Fruit fly (Drosophila melanogaster) whole organism, embryonic: ENCODE measurements around the gene CG32551.

Experiments used
- CG10209 ChIP-seq: fragments of 200-800 bp; sonication (Bioruptor generic); optimal IDR thresholded peaks from 3 replicates; lab custom pipeline; 2017; ENCODE audit warnings: missing biosample characterization, mild to moderate bottlenecking, missing genetic modification characterization, missing genetic modification reagents
- CG10462 ChIP-seq: fragments of 200-800 bp; sonication (Bioruptor generic); optimal IDR thresholded peaks from 2 replicates; lab custom pipeline; 2016; ENCODE audit warnings: missing biosample characterization, missing genetic modification characterization
- CG12769 ChIP-seq: fragments of 200-800 bp; sonication (Bioruptor generic); optimal IDR thresholded peaks from 2 replicates; lab custom pipeline; 2019; ENCODE audit warnings: missing biosample characterization, mild to moderate bottlenecking, missing genetic modification characterization, moderate library complexity
- CG13123 ChIP-seq: fragments of 200-800 bp; sonication (Bioruptor generic); optimal IDR thresholded peaks from 2 replicates; lab custom pipeline; 2016; ENCODE audit warnings: missing biosample characterization, missing genetic modification characterization
- CG13624 ChIP-seq: fragments of 200-800 bp; sonication (Bioruptor generic); optimal IDR thresholded peaks from 2 replicates; lab custom pipeline; 2016; ENCODE audit warnings: missing biosample characterization, missing genetic modification characterization
- CG13775 ChIP-seq: fragments of 200-800 bp; sonication (Bioruptor generic); optimal IDR thresholded peaks from 3 replicates; lab custom pipeline; 2017; ENCODE audit warnings: missing biosample characterization, mild to moderate bottlenecking, missing genetic modification characterization
- CG14014 ChIP-seq: fragments of 200-800 bp; sonication (Bioruptor generic); IDR thresholded peaks from 2 replicates; pipeline ENCODE4 v1.3.6; 2022; ENCODE audit warnings: missing biosample characterization, missing genetic modification characterization
- CG2116 ChIP-seq: fragments of 200-800 bp; sonication (Bioruptor generic); optimal IDR thresholded peaks from 3 replicates; lab custom pipeline; 2018; ENCODE audit warnings: missing biosample characterization, mild to moderate bottlenecking, missing genetic modification characterization
- CG2129 ChIP-seq: fragments of 200-800 bp; sonication (Bioruptor generic); IDR thresholded peaks from 2 replicates; pipeline ENCODE4 v1.3.6; 2022; ENCODE audit warnings: missing biosample characterization, missing genetic modification characterization; ENCODE audit not compliant: partially characterized antibody
- CG3065 ChIP-seq: fragments of 200-800 bp; sonication (Bioruptor generic); optimal IDR thresholded peaks from 2 replicates; lab custom pipeline; 2016; ENCODE audit warnings: missing biosample characterization, missing genetic modification characterization
- CG31388 ChIP-seq: fragments of 200-800 bp; sonication (Bioruptor generic); optimal IDR thresholded peaks from 2 replicates; lab custom pipeline; 2016; ENCODE audit warnings: missing biosample characterization, missing genetic modification characterization
- CG34422 ChIP-seq: fragments of 200-800 bp; sonication (Bioruptor generic); IDR thresholded peaks from 3 replicates; pipeline ENCODE4 v1.3.6; 2022; ENCODE audit warnings: missing biosample characterization, missing genetic modification characterization
- CG3726 ChIP-seq: fragments of 200-800 bp; sonication (Bioruptor generic); IDR thresholded peaks from 3 replicates; pipeline ENCODE4, ENCODE4 v1.3.6; 2022; ENCODE audit warnings: missing biosample characterization, missing genetic modification characterization
- CG43689 ChIP-seq: fragments of 200-800 bp; sonication (Bioruptor generic); IDR thresholded peaks from 2 replicates; pipeline ENCODE4 v1.3.6; 2022; ENCODE audit warnings: missing biosample characterization, missing genetic modification characterization
- CG5180 ChIP-seq: fragments of 200-800 bp; sonication (Bioruptor generic); optimal IDR thresholded peaks from 3 replicates; lab custom pipeline; 2017; ENCODE audit warnings: missing biosample characterization, missing genetic modification characterization, mild to moderate bottlenecking, moderate library complexity, missing genetic modification reagents
- CG7786 ChIP-seq: fragments of 200-800 bp; sonication (Bioruptor generic); optimal IDR thresholded peaks from 2 replicates; lab custom pipeline; 2016; ENCODE audit warnings: missing biosample characterization, missing genetic modification characterization
- CG8359 ChIP-seq: fragments of 200-800 bp; sonication (Bioruptor generic); optimal IDR thresholded peaks from 2 replicates; lab custom pipeline; 2017; ENCODE audit warnings: missing biosample characterization, mild to moderate bottlenecking, missing genetic modification characterization, borderline replicate concordance
- Chrac-16 ChIP-seq: fragments of 200-800 bp; sonication (Bioruptor generic); optimal IDR thresholded peaks from 3 replicates; lab custom pipeline; 2016; ENCODE audit warnings: missing biosample characterization, missing genetic modification characterization
- CkIIα-i1 ChIP-seq: fragments of 200-800 bp; sonication (Bioruptor generic); IDR thresholded peaks from 2 replicates; pipeline ENCODE4 v1.3.6; 2022; ENCODE audit warnings: missing biosample characterization, missing genetic modification characterization
- D19B ChIP-seq: fragments of 200-800 bp; sonication (Bioruptor generic); optimal IDR thresholded peaks from 2 replicates; lab custom pipeline; 2017; ENCODE audit warnings: missing biosample characterization, mild to moderate bottlenecking, missing genetic modification characterization
- Dad ChIP-seq: fragments of 200-800 bp; sonication (Bioruptor generic); optimal IDR thresholded peaks from 3 replicates; lab custom pipeline; 2016; ENCODE audit warnings: missing biosample characterization, missing genetic modification characterization
- Fer2 ChIP-seq: fragments of 200-800 bp; sonication (Bioruptor generic); optimal IDR thresholded peaks from 2 replicates; lab custom pipeline; 2018; ENCODE audit warnings: missing biosample characterization, mild to moderate bottlenecking, missing genetic modification characterization, moderate library complexity
- Hey ChIP-seq: fragments of 200-800 bp; sonication (Bioruptor generic); optimal IDR thresholded peaks from 3 replicates; lab custom pipeline; 2018; ENCODE audit warnings: missing biosample characterization, mild to moderate bottlenecking, missing genetic modification characterization
- Max ChIP-seq: fragments of 200-800 bp; sonication (Bioruptor generic); optimal IDR thresholded peaks from 2 replicates; lab custom pipeline; 2016; ENCODE audit warnings: missing biosample characterization, mild to moderate bottlenecking, missing genetic modification characterization
- Med ChIP-seq: fragments of 200-800 bp; sonication (Bioruptor generic); peaks from one replicate; lab custom pipeline; 2016; ENCODE audit warnings: missing biosample characterization, missing genetic modification characterization, mild to moderate bottlenecking, inconsistent platforms, moderate library complexity
- NC2α ChIP-seq: fragments of 200-800 bp; sonication (Bioruptor generic); optimal IDR thresholded peaks from 2 replicates; lab custom pipeline; 2016; ENCODE audit warnings: missing biosample characterization, missing genetic modification characterization
- Nf-YC ChIP-seq: fragments of 200-800 bp; optimal IDR thresholded peaks from 3 replicates; lab custom pipeline; 2019; ENCODE audit warnings: missing biosample characterization, mild to moderate bottlenecking, missing genetic modification characterization, moderate library complexity
- Ptx1 ChIP-seq: fragments of 200-800 bp; sonication (Bioruptor generic); IDR thresholded peaks from 2 replicates; pipeline ENCODE4 v1.3.6; 2022; ENCODE audit warnings: missing biosample characterization, missing genetic modification characterization
- Sox100B ChIP-seq: fragments of 200-800 bp; sonication (Bioruptor generic); optimal IDR thresholded peaks from 3 replicates; lab custom pipeline; 2018; ENCODE audit warnings: missing biosample characterization, mild to moderate bottlenecking, missing genetic modification characterization
- TFAM ChIP-seq: fragments of 200-800 bp; sonication (Bioruptor generic); optimal IDR thresholded peaks from 2 replicates; lab custom pipeline; 2017; ENCODE audit warnings: missing biosample characterization, missing genetic modification characterization, inconsistent platforms
- ab ChIP-seq: fragments of 200-800 bp; sonication (Bioruptor generic); optimal IDR thresholded peaks from 2 replicates; lab custom pipeline; 2016; ENCODE audit warnings: missing biosample characterization, missing genetic modification characterization
- ato ChIP-seq: fragments of 200-800 bp; sonication (Bioruptor generic); IDR thresholded peaks from 2 replicates; pipeline ENCODE4 v1.3.6; 2022; ENCODE audit warnings: missing biosample characterization, missing genetic modification characterization; ENCODE audit not compliant: partially characterized antibody
- az2 ChIP-seq: fragments of 200-800 bp; sonication (Bioruptor generic); optimal IDR thresholded peaks from 3 replicates; lab custom pipeline; 2016; ENCODE audit warnings: missing biosample characterization, missing genetic modification characterization
- bbx ChIP-seq: fragments of 200-800 bp; sonication (Bioruptor generic); IDR thresholded peaks from 2 replicates; pipeline ENCODE4 v1.3.6; 2022; ENCODE audit warnings: missing biosample characterization, missing genetic modification characterization; ENCODE audit not compliant: partially characterized antibody
- chm ChIP-seq: fragments of 200-800 bp; sonication (Bioruptor generic); IDR thresholded peaks from 2 replicates; pipeline ENCODE4 v1.3.6; 2022; ENCODE audit warnings: missing biosample characterization, missing genetic modification characterization
- crc ChIP-seq: fragments of 200-800 bp; sonication (Bioruptor generic); optimal IDR thresholded peaks from 2 replicates; lab custom pipeline; 2016; ENCODE audit warnings: missing biosample characterization, missing genetic modification characterization
- dimm ChIP-seq: fragments of 200-800 bp; sonication (Bioruptor generic); IDR thresholded peaks from 2 replicates; pipeline ENCODE4 v1.3.6; 2022; ENCODE audit warnings: missing biosample characterization, missing genetic modification characterization
- dmrt11E ChIP-seq: fragments of 200-800 bp; sonication (Bioruptor generic); optimal IDR thresholded peaks from 3 replicates; lab custom pipeline; 2018; ENCODE audit warnings: missing biosample characterization, mild to moderate bottlenecking, missing genetic modification characterization, moderate library complexity
- eve ChIP-seq, 2 experiments: fragments of >200 bp; optimal IDR thresholded peaks; 2 replicates each; lab custom pipeline; 2017; ENCODE audit warnings: missing biosample characterization in 2 of 2, missing genetic modification characterization in 2 of 2
- fu2 ChIP-seq: fragments of 200-800 bp; sonication (Bioruptor generic); optimal IDR thresholded peaks from 2 replicates; lab custom pipeline; 2016; ENCODE audit warnings: missing biosample characterization, missing genetic modification characterization
- ham ChIP-seq: fragments of 200-800 bp; sonication (Bioruptor generic); IDR thresholded peaks from 2 replicates; pipeline ENCODE4 v1.3.6; 2022; ENCODE audit warnings: missing biosample characterization, missing genetic modification characterization
- insv ChIP-seq, 2 experiments: fragments of 200-800 bp; sonication (Bioruptor generic); optimal IDR thresholded peaks; 3 replicates each; lab custom pipeline; 2016 to 2018; ENCODE audit warnings: missing biosample characterization in 2 of 2, missing genetic modification characterization in 2 of 2
- jigr1 ChIP-seq: fragments of 200-800 bp; sonication (Bioruptor generic); IDR thresholded peaks from 3 replicates; pipeline ENCODE4 v1.3.6; 2022; ENCODE audit warnings: missing biosample characterization, missing genetic modification characterization
- ken ChIP-seq: fragments of 200-800 bp; sonication (Bioruptor generic); IDR thresholded peaks from 3 replicates; pipeline ENCODE4 v1.3.6; 2022; ENCODE audit warnings: missing biosample characterization, missing genetic modification characterization
- lilli ChIP-seq: fragments of 200-800 bp; sonication (Bioruptor generic); optimal IDR thresholded peaks from 3 replicates; lab custom pipeline; 2016; ENCODE audit warnings: missing biosample characterization, missing genetic modification characterization
- rib ChIP-seq: fragments of 200-800 bp; sonication (Bioruptor generic); IDR thresholded peaks from 2 replicates; pipeline ENCODE4 v1.3.6; 2022; ENCODE audit warnings: missing biosample characterization, missing genetic modification characterization
- run ChIP-seq: fragments of 200-800 bp; sonication (Bioruptor generic); optimal IDR thresholded peaks from 3 replicates; lab custom pipeline; 2018; ENCODE audit warnings: missing biosample characterization, mild to moderate bottlenecking, missing genetic modification characterization
- slou ChIP-seq: fragments of 200-800 bp; sonication (Bioruptor generic); optimal IDR thresholded peaks from 3 replicates; lab custom pipeline; 2016; ENCODE audit warnings: missing biosample characterization, missing genetic modification characterization
- slp2 ChIP-seq: fragments of 200-800 bp; sonication (Bioruptor generic); optimal IDR thresholded peaks from 2 replicates; lab custom pipeline; 2016; ENCODE audit warnings: missing biosample characterization, missing genetic modification characterization
- ttk ChIP-seq: fragments of 200-800 bp; sonication (Bioruptor generic); IDR thresholded peaks from 2 replicates; pipeline ENCODE4 v2.1.2; 2022; ENCODE audit warnings: missing biosample characterization, missing genetic modification characterization
- twi ChIP-seq: fragments of 200-800 bp; optimal IDR thresholded peaks from 2 replicates; lab custom pipeline; 2019; ENCODE audit warnings: missing biosample characterization, mild to moderate bottlenecking, missing genetic modification characterization, moderate library complexity

The CG32551 gene

DNA sequence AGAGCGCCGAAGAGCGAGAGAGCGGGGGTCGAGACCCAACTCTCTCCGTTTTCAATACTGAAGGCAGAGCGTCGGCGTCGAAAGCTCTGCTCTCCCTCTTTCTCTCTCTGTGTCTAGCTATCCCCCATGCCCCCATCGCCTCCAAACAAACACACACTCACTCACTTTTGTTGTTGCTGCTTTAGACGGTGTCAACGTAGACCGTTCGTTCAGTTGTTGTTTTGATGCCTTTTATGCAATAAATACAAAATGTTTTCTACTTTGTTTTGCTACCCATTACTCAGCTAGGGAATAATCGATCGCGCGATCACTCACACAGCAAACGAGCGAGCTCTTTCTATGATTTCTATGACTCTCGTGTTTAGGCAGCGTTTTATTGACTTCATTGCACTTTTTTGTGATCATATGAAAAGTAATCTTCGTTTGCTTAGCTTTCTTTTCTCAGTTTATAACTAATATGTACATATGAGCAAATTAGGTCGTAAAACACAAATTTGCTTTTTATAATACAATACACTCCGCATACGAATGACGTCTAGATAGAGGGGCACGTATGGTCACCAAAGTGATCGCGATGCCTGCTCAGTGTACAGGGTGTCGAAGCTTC is 33.9 kb upstream of the CG32551 start (continued):
- no peak for TF ChIP-seq CkIIα-i1 (GFP tag; lab: Robert Waterston, UW)
- TF ChIP-seq twi (tag; lab: Kevin White, UChicago): no peak
- no peak for TF ChIP-seq NC2α (GFP tag; lab: Kevin White, UChicago)
- TF ChIP-seq CG2129 (GFP tag; lab: Robert Waterston, UW): no peak
- no peak for TF ChIP-seq CG10462 (GFP tag; lab: Kevin White, UChicago)
- peak; percentile 13 for TF ChIP-seq dmrt11E (tag; lab: Kevin White, UChicago)
- no peak for TF ChIP-seq CG7786 (GFP tag; lab: Kevin White, UChicago)
- TF ChIP-seq CG13775: no peak
- no peak for TF ChIP-seq slou
- TF ChIP-seq CG8359 (GFP tag; lab: Kevin White, UChicago): no peak
- peak; percentile 47 for TF ChIP-seq run (tag; lab: Kevin White, UChicago)
- TF ChIP-seq CG2116: no peak
- TF ChIP-seq az2 (GFP tag; lab: Kevin White, UChicago): peak; percentile 12
- TF ChIP-seq Chrac-16 (GFP tag; lab: Kevin White, UChicago): no peak
- TF ChIP-seq ken (GFP tag; lab: Robert Waterston, UW): no peak
- TF ChIP-seq Dad (GFP tag; lab: Kevin White, UChicago): peak; percentile 19
- no peak for TF ChIP-seq Nf-YC
- no peak for TF ChIP-seq CG5180 (GFP tag; lab: Kevin White, UChicago)
- TF ChIP-seq fu2 (GFP tag; lab: Kevin White, UChicago): peak; percentile 34
- no peak for TF ChIP-seq ato
- no peak for TF ChIP-seq chm (GFP tag; lab: Robert Waterston, UW)
- peak; percentile 66 for TF ChIP-seq CG12769 (tag; lab: Kevin White, UChicago)
- peak in 1 of 2 experiments; percentile 87 for TF ChIP-seq eve (GFP tag; optimal IDR thresholded peaks at IDR 0.05; lab: Kevin White, UChicago)
- TF ChIP-seq slp2 (GFP tag; lab: Kevin White, UChicago): peak; percentile 52
- peak; percentile 12 for TF ChIP-seq lilli
- no peak for TF ChIP-seq CG3065 (GFP tag; lab: Kevin White, UChicago)
- no peak for TF ChIP-seq CG31388 (GFP tag; lab: Kevin White, UChicago)
- TF ChIP-seq ttk (GFP tag; lab: Robert Waterston, UW): no peak
- no peak for TF ChIP-seq dimm (GFP tag; lab: Robert Waterston, UW)
- TF ChIP-seq D19B (GFP tag; lab: Kevin White, UChicago): peak; percentile 97
- TF ChIP-seq Sox100B (GFP tag; lab: Kevin White, UChicago): peak; percentile 56
- no peak; the same call in 2 of the 3 replicates for TF ChIP-seq CG34422 (GFP tag; lab: Robert Waterston, UW)
- no peak for TF ChIP-seq CG14014 (GFP tag; lab: Robert Waterston, UW)
- TF ChIP-seq CG43689 (GFP tag; lab: Robert Waterston, UW): no peak
- TF ChIP-seq Hey: no peak
- peak; percentile 6; the same call in 1 of the 2 replicates for TF ChIP-seq Ptx1 (GFP tag; lab: Robert Waterston, UW)
- no peak for TF ChIP-seq bbx
- peak; percentile 88 for TF ChIP-seq Med (GFP tag; lab: Kevin White, UChicago)
- no peak for TF ChIP-seq rib (GFP tag; lab: Robert Waterston, UW)
- no peak for TF ChIP-seq crc (GFP tag; lab: Kevin White, UChicago)
- TF ChIP-seq Max (GFP tag; lab: Kevin White, UChicago): no peak
- peak; percentile 7 for TF ChIP-seq CG13624 (GFP tag; lab: Kevin White, UChicago)
- TF ChIP-seq ham: no peak
- TF ChIP-seq CG13123 (GFP tag; lab: Kevin White, UChicago): no peak
- no peak for TF ChIP-seq jigr1 (GFP tag; lab: Robert Waterston, UW)
- TF ChIP-seq insv (GFP tag; optimal IDR thresholded peaks at IDR 0.05; lab: Kevin White, UChicago): no peak
- TF ChIP-seq ab (GFP tag; lab: Kevin White, UChicago): no peak
- no peak for TF ChIP-seq CG3726 (GFP tag; lab: Robert Waterston, UW)
- no peak for TF ChIP-seq TFAM (GFP tag; lab: Kevin White, UChicago)
- TF ChIP-seq Fer2 (tag; lab: Kevin White, UChicago): no peak
- no peak for TF ChIP-seq CG10209 (GFP tag; lab: Kevin White, UChicago)
